Worm (Caenorhabditis elegans) whole organism, late embryonic: ENCODE results near the gene try-12.

Experiments
- elt-2 ChIP-seq: sonication (generic microtip); optimal IDR thresholded peaks from 2 replicates; lab custom pipeline; 2016; ENCODE audit warnings: missing genetic modification reagents, missing genetic modification characterization, missing compliant biosample characterization
- npax-4 ChIP-seq: sonication (generic microtip); optimal IDR thresholded peaks from 2 replicates; lab custom pipeline; 2016; ENCODE audit warnings: missing genetic modification characterization, missing compliant biosample characterization

DNA sequence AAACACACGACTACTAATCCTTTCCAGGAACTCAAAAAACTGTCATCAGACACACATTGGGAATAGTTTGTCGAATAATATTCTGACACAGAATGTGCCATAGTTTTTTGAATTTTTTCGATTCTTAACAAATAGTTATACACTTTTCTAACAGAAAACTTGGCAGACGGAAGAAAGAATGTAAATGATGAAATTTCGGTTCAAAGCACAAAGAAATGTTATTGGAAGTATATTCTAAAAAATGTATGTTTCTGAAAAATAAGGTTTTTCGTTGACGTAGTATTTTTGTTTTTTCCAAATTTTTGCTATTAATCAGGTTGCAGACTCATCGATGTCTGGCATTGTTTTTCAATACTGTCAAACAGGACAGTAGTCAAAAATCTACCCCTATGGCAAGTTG lies 11.7 kb downstream of the try-12 start, which contains the start of gene srh-92:
- TF ChIP-seq npax-4 (tag; lab: Kevin White, UChicago) (no peak), elt-2 (tag; lab: Kevin White, UChicago) (no peak)
